Worm (Caenorhabditis elegans) whole organism, L4/young adult: ENCODE results near the gene Y53G8AR.9.

Experiments
- dao-5 ChIP-seq: sonication (generic microtip); optimal IDR thresholded peaks from 2 replicates; lab custom pipeline; 2016; ENCODE audit warnings: missing genotype, missing genetic modification characterization, moderate library complexity, missing compliant biosample characterization
- him-1 ChIP-seq: sonication (generic microtip); optimal IDR thresholded peaks from 2 replicates; lab custom pipeline; 2016; ENCODE audit warnings: missing genotype, missing genetic modification reagents, missing genetic modification characterization, missing compliant biosample characterization

DNA sequence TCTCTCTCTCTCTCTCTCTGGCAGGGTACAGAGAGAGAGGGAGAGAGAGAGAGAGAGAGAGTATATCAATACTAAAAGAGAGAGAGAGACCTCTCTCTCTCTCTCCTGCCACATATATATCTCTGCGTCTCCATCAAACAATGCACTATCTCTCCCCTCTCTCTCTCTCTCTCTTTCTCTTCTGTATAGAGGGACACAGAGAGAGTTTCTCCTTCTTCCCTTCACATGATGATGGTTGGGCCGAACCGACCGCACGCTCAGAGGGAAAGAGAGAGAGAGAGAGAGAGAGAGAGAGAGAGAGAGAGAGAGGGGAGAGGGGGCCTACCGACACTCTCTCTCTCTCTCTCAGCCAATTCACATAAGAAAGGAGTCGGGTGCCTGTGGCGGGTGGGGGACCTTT, 49.4 kb downstream of the Y53G8AR.9 start:
- TF ChIP-seq him-1 (no peak), dao-5 (tag; lab: Kevin White, UChicago) (no peak)
